Fruit fly (Drosophila melanogaster) whole organism, embryonic: ENCODE measurements around the gene jb.

Experiments
- ATbp ChIP-seq: fragments of 200-800 bp; sonication (Bioruptor generic); optimal IDR thresholded peaks from 2 replicates; lab custom pipeline; 2017; ENCODE audit warnings: missing biosample characterization, mild to moderate bottlenecking, missing genetic modification characterization, missing genetic modification reagents
- Adf1 ChIP-seq: fragments of 200-800 bp; sonication (Bioruptor generic); IDR thresholded peaks from 2 replicates; pipeline ENCODE4 v1.3.6; 2022; ENCODE audit warnings: missing biosample characterization, missing genetic modification characterization
- BEAF-32 ChIP-seq: fragments of 200-800 bp; sonication (Bioruptor generic); optimal IDR thresholded peaks from 3 replicates; lab custom pipeline; 2017; ENCODE audit warnings: missing biosample characterization, missing genetic modification characterization, mild to moderate bottlenecking, moderate library complexity, missing genetic modification reagents
- CG10366 ChIP-seq: fragments of 200-800 bp; sonication (Bioruptor generic); IDR thresholded peaks from 2 replicates; pipeline ENCODE4 v1.3.6; 2022; ENCODE audit warnings: missing biosample characterization, missing genetic modification characterization
- CG11247 ChIP-seq: fragments of 200-800 bp; sonication (Bioruptor generic); IDR thresholded peaks from 2 replicates; pipeline ENCODE4 v1.3.6; 2022; ENCODE audit warnings: missing biosample characterization, missing genetic modification characterization
- CG12219 ChIP-seq: fragments of 200-800 bp; sonication (Bioruptor generic); optimal IDR thresholded peaks from 3 replicates; lab custom pipeline; 2018; ENCODE audit warnings: missing biosample characterization, mild to moderate bottlenecking, missing genetic modification characterization
- CG1233 ChIP-seq: fragments of 200-800 bp; sonication (Bioruptor generic); optimal IDR thresholded peaks from 4 replicates; lab custom pipeline; 2018; ENCODE audit warnings: missing biosample characterization, mild to moderate bottlenecking, missing genetic modification characterization
- CG14441 ChIP-seq: fragments of 200-800 bp; sonication (Bioruptor generic); IDR thresholded peaks from 2 replicates; pipeline ENCODE4 v1.3.6; 2022; ENCODE audit warnings: missing biosample characterization, missing genetic modification characterization
- CG15514 ChIP-seq: fragments of 200-800 bp; sonication (Bioruptor generic); optimal IDR thresholded peaks from 3 replicates; lab custom pipeline; 2017; ENCODE audit warnings: missing biosample characterization, missing genetic modification characterization, mild to moderate bottlenecking, moderate library complexity, missing genetic modification reagents
- CG1603 ChIP-seq: fragments of 200-800 bp; sonication (Bioruptor generic); optimal IDR thresholded peaks from 2 replicates; lab custom pipeline; 2019; ENCODE audit warnings: missing biosample characterization, mild to moderate bottlenecking, missing genetic modification characterization, moderate library complexity
- CG31388 ChIP-seq: fragments of 200-800 bp; sonication (Bioruptor generic); optimal IDR thresholded peaks from 2 replicates; lab custom pipeline; 2016; ENCODE audit warnings: missing biosample characterization, missing genetic modification characterization
- CG3726 ChIP-seq: fragments of 200-800 bp; sonication (Bioruptor generic); IDR thresholded peaks from 3 replicates; pipeline ENCODE4, ENCODE4 v1.3.6; 2022; ENCODE audit warnings: missing biosample characterization, missing genetic modification characterization
- CG4328 ChIP-seq: fragments of 200-800 bp; sonication (Bioruptor generic); optimal IDR thresholded peaks from 3 replicates; lab custom pipeline; 2017; ENCODE audit warnings: missing biosample characterization, missing genetic modification reagents, missing genetic modification characterization
- CG4854 ChIP-seq: fragments of 200-800 bp; sonication (Bioruptor generic); optimal IDR thresholded peaks from 2 replicates; lab custom pipeline; 2016; ENCODE audit warnings: missing biosample characterization, missing genetic modification characterization, inconsistent platforms
- CG5245 ChIP-seq: fragments of 200-800 bp; sonication (Bioruptor generic); optimal IDR thresholded peaks from 3 replicates; lab custom pipeline; 2016; ENCODE audit warnings: missing biosample characterization, missing genetic modification characterization
- CG6254 ChIP-seq: fragments of 200-800 bp; sonication (Bioruptor generic); optimal IDR thresholded peaks from 3 replicates; lab custom pipeline; 2017; ENCODE audit warnings: mild to moderate bottlenecking, missing biosample characterization, missing genetic modification reagents, missing genetic modification characterization
- CG6854 ChIP-seq: fragments of 200-800 bp; sonication (Bioruptor generic); optimal IDR thresholded peaks from 3 replicates; lab custom pipeline; 2017; ENCODE audit warnings: missing biosample characterization, mild to moderate bottlenecking, missing genetic modification characterization
- CG7745 ChIP-seq: fragments of 200-800 bp; sonication (Bioruptor generic); optimal IDR thresholded peaks from 2 replicates; lab custom pipeline; 2018; ENCODE audit warnings: missing biosample characterization, mild to moderate bottlenecking, missing genetic modification characterization, moderate library complexity
- CG7963 ChIP-seq: fragments of 200-800 bp; sonication (Bioruptor generic); IDR thresholded peaks from 3 replicates; pipeline ENCODE4 v1.3.6; 2022; ENCODE audit warnings: missing biosample characterization, missing genetic modification characterization; ENCODE audit not compliant: partially characterized antibody
- CG8478 ChIP-seq: fragments of >200 bp; optimal IDR thresholded peaks from 2 replicates; lab custom pipeline; 2018
- CkIIα-i1 ChIP-seq: fragments of 200-800 bp; sonication (Bioruptor generic); IDR thresholded peaks from 2 replicates; pipeline ENCODE4 v1.3.6; 2022; ENCODE audit warnings: missing biosample characterization, missing genetic modification characterization
- CoRest ChIP-seq: fragments of 200-800 bp; sonication (Bioruptor generic); optimal IDR thresholded peaks from 3 replicates; lab custom pipeline; 2018; ENCODE audit warnings: missing biosample characterization, mild to moderate bottlenecking, missing genetic modification characterization, moderate library complexity
- Dip3 ChIP-seq: fragments of 200-800 bp; sonication (Bioruptor generic); optimal IDR thresholded peaks from 3 replicates; lab custom pipeline; 2016; ENCODE audit warnings: missing biosample characterization, missing genetic modification characterization
- Doc2 ChIP-seq: fragments of 200-800 bp; sonication (Bioruptor generic); IDR thresholded peaks from 2 replicates; pipeline ENCODE4 v1.3.6; 2022; ENCODE audit warnings: missing biosample characterization, missing genetic modification characterization
- E2f2 ChIP-seq: fragments of 200-800 bp; sonication (Bioruptor generic); IDR thresholded peaks from 2 replicates; pipeline ENCODE4 v1.3.6; 2022; ENCODE audit warnings: missing biosample characterization, missing genetic modification characterization
- HLH3B ChIP-seq: fragments of 200-800 bp; sonication (Bioruptor generic); IDR thresholded peaks from 2 replicates; pipeline ENCODE4 v1.3.6; 2022; ENCODE audit warnings: missing biosample characterization, missing genetic modification characterization
- HmgD ChIP-seq: fragments of 200-800 bp; sonication (Bioruptor generic); optimal IDR thresholded peaks from 3 replicates; lab custom pipeline; 2016; ENCODE audit warnings: missing biosample characterization, missing genetic modification characterization
- Med ChIP-seq: fragments of 200-800 bp; sonication (Bioruptor generic); peaks from one replicate; lab custom pipeline; 2016; ENCODE audit warnings: missing biosample characterization, missing genetic modification characterization, mild to moderate bottlenecking, inconsistent platforms, moderate library complexity
- NK7.1 ChIP-seq: fragments of 200-800 bp; sonication (Bioruptor generic); optimal IDR thresholded peaks from 3 replicates; lab custom pipeline; 2016; ENCODE audit warnings: missing biosample characterization, missing genetic modification characterization
- Nf-YC ChIP-seq: fragments of 200-800 bp; optimal IDR thresholded peaks from 3 replicates; lab custom pipeline; 2019; ENCODE audit warnings: missing biosample characterization, mild to moderate bottlenecking, missing genetic modification characterization, moderate library complexity
- Oli ChIP-seq: fragments of 200-800 bp; sonication (Bioruptor generic); optimal IDR thresholded peaks from 2 replicates; lab custom pipeline; 2018; ENCODE audit warnings: missing biosample characterization, mild to moderate bottlenecking, missing genetic modification characterization, moderate library complexity
- Pdp1 ChIP-seq, 2 experiments: fragments of 200-800 bp; sonication (Bioruptor generic); optimal IDR thresholded peaks; 3 replicates each; lab custom pipeline; 2016; ENCODE audit warnings: missing biosample characterization in 2 of 2, missing genetic modification characterization in 2 of 2, mild to moderate bottlenecking in 1 of 2, moderate library complexity in 1 of 2
- Poxn ChIP-seq: fragments of 200-800 bp; sonication (Bioruptor generic); IDR thresholded peaks from 2 replicates; pipeline ENCODE4 v1.3.6; 2022; ENCODE audit warnings: missing biosample characterization, missing genetic modification characterization
- Stat92E ChIP-seq, 3 experiments: fragments of >200 bp in 2 of 3; fragments of 200-800 bp in 1 of 3; sonication (Bioruptor generic) in 1 of 3; optimal IDR thresholded peaks; 2 replicates each; lab custom pipeline; 2017 to 2019; ENCODE audit warnings: missing biosample characterization in 3 of 3, missing genetic modification characterization in 3 of 3, mild to moderate bottlenecking in 1 of 3, moderate library complexity in 1 of 3
- ase ChIP-seq: fragments of 200-800 bp; sonication (Bioruptor generic); IDR thresholded peaks from 3 replicates; pipeline ENCODE4 v1.3.6; 2022; ENCODE audit warnings: missing biosample characterization, missing genetic modification characterization
- corto ChIP-seq: fragments of 200-800 bp; sonication (Bioruptor generic); optimal IDR thresholded peaks from 2 replicates; lab custom pipeline; 2016; ENCODE audit warnings: missing biosample characterization, mild to moderate bottlenecking, missing genetic modification characterization, moderate library complexity
- crp ChIP-seq, 2 experiments: fragments of 200-800 bp; sonication (Bioruptor generic); optimal IDR thresholded peaks; 2 replicates in 1 of 2; 3 replicates in 1 of 2; lab custom pipeline; 2017; ENCODE audit warnings: missing biosample characterization in 2 of 2, missing genetic modification characterization in 2 of 2, mild to moderate bottlenecking in 1 of 2, moderate library complexity in 1 of 2
- eve ChIP-seq, 2 experiments: fragments of >200 bp; optimal IDR thresholded peaks; 2 replicates each; lab custom pipeline; 2017; ENCODE audit warnings: missing biosample characterization in 2 of 2, missing genetic modification characterization in 2 of 2
- fru ChIP-seq: fragments of >200 bp; optimal IDR thresholded peaks from 2 replicates; lab custom pipeline; 2017
- fu2 ChIP-seq: fragments of 200-800 bp; sonication (Bioruptor generic); optimal IDR thresholded peaks from 2 replicates; lab custom pipeline; 2016; ENCODE audit warnings: missing biosample characterization, missing genetic modification characterization
- ind ChIP-seq: fragments of 200-800 bp; sonication (Bioruptor generic); optimal IDR thresholded peaks from 3 replicates; lab custom pipeline; 2016; ENCODE audit warnings: missing biosample characterization, missing genetic modification characterization
- knrl ChIP-seq: fragments of 200-800 bp; sonication (Bioruptor generic); IDR thresholded peaks from 3 replicates; pipeline ENCODE4 v1.3.6; 2022; ENCODE audit warnings: missing biosample characterization, missing genetic modification characterization; ENCODE audit not compliant: partially characterized antibody
- pho ChIP-seq: fragments of 200-800 bp; sonication (Bioruptor generic); optimal IDR thresholded peaks from 2 replicates; lab custom pipeline; 2016; ENCODE audit warnings: missing biosample characterization, missing genetic modification characterization
- pnt ChIP-seq: fragments of 200-800 bp; sonication (Bioruptor generic); optimal IDR thresholded peaks from 3 replicates; lab custom pipeline; 2016; ENCODE audit warnings: missing biosample characterization, missing genetic modification characterization
- pzg ChIP-seq: fragments of 200-800 bp; sonication (Bioruptor generic); optimal IDR thresholded peaks from 3 replicates; lab custom pipeline; 2018; ENCODE audit warnings: missing biosample characterization, mild to moderate bottlenecking, missing genetic modification characterization, moderate library complexity
- sd ChIP-seq: fragments of 200-800 bp; sonication (Bioruptor generic); optimal IDR thresholded peaks from 3 replicates; lab custom pipeline; 2018; ENCODE audit warnings: missing biosample characterization, mild to moderate bottlenecking, missing genetic modification characterization, moderate library complexity
- sens ChIP-seq: fragments of 200-800 bp; sonication (Bioruptor generic); peaks from one replicate; lab custom pipeline; 2016; ENCODE audit warnings: missing biosample characterization, missing genetic modification characterization
- sima ChIP-seq: fragments of 200-800 bp; sonication (Bioruptor generic); optimal IDR thresholded peaks from 2 replicates; lab custom pipeline; 2016; ENCODE audit warnings: missing biosample characterization, missing genetic modification characterization
- sisA ChIP-seq: fragments of 200-800 bp; sonication (Bioruptor generic); IDR thresholded peaks from 2 replicates; pipeline ENCODE4 v1.3.6; 2022; ENCODE audit warnings: missing biosample characterization, missing genetic modification characterization
- so ChIP-seq: fragments of 200-800 bp; sonication (Bioruptor generic); IDR thresholded peaks from 3 replicates; pipeline ENCODE4 v1.3.6; 2022; ENCODE audit warnings: missing biosample characterization, missing genetic modification characterization
- ssp ChIP-seq: fragments of 200-800 bp; sonication (Bioruptor generic); IDR thresholded peaks from 2 replicates; pipeline ENCODE4 v1.3.6; 2022; ENCODE audit warnings: missing biosample characterization, missing genetic modification characterization
- stc ChIP-seq: fragments of 200-800 bp; sonication (Bioruptor generic); IDR thresholded peaks from 2 replicates; pipeline ENCODE4 v1.3.6; 2022; ENCODE audit warnings: missing biosample characterization, missing genetic modification characterization
- sug ChIP-seq: fragments of 200-800 bp; optimal IDR thresholded peaks from 2 replicates; lab custom pipeline; 2019; ENCODE audit warnings: missing biosample characterization, mild to moderate bottlenecking, missing genetic modification characterization, moderate library complexity

jb gene

dm6 chrX:20391230-20391629 is 624 bp upstream of the jb start (continued):
- TF ChIP-seq pho (GFP tag; lab: Kevin White, UChicago) (no peak), CG4328 (GFP tag; lab: Kevin White, UChicago) (no peak), CG15514 (GFP tag; lab: Kevin White, UChicago) (peak; percentile 7), sd (tag; lab: Kevin White, UChicago) (peak; percentile 43), eve (GFP tag; optimal IDR thresholded peaks at IDR 0.05; lab: Kevin White, UChicago) (no peak), stc (GFP tag; lab: Robert Waterston, UW) (no peak), CG8478 (lab: Kevin White, UChicago) (no peak), ind (GFP tag; lab: Kevin White, UChicago) (no peak), CG10366 (no peak), crp (GFP tag; optimal IDR thresholded peaks at IDR 0.05; lab: Kevin White, UChicago) (peak in 1 of 2 experiments; percentile 74), CG6854 (GFP tag; lab: Kevin White, UChicago) (no peak), Adf1 (GFP tag; lab: Robert Waterston, UW) (no peak), CG4854 (no peak), CG7963 (GFP tag; lab: Robert Waterston, UW) (no peak), so (GFP tag; lab: Robert Waterston, UW) (no peak), BEAF-32 (GFP tag; lab: Kevin White, UChicago) (peak; percentile 39), Nf-YC (tag; lab: Kevin White, UChicago) (no peak), Poxn (GFP tag; lab: Robert Waterston, UW) (no peak), ssp (GFP tag; lab: Robert Waterston, UW) (no peak), Dip3 (GFP tag; lab: Kevin White, UChicago) (no peak), HmgD (GFP tag; lab: Kevin White, UChicago) (peak; percentile 11), NK7.1 (GFP tag; lab: Kevin White, UChicago) (no peak), CG1603 (tag; lab: Kevin White, UChicago) (peak; percentile 78), ase (GFP tag; lab: Robert Waterston, UW) (no peak), Med (no peak), CG11247 (GFP tag; lab: Robert Waterston, UW) (no peak), CoRest (tag; lab: Kevin White, UChicago) (no peak), sug (tag; lab: Kevin White, UChicago) (peak; percentile 7), CG12219 (no peak), pzg (GFP tag; lab: Kevin White, UChicago) (peak; percentile 75), corto (GFP tag; lab: Kevin White, UChicago) (no peak), Oli (tag; lab: Kevin White, UChicago) (no peak), sisA (GFP tag; lab: Robert Waterston, UW) (no peak), Doc2 (no peak), CG14441 (GFP tag; lab: Robert Waterston, UW) (no peak), Pdp1 (GFP tag; optimal IDR thresholded peaks at IDR 0.05; lab: Kevin White, UChicago) (no peak), HLH3B (GFP tag; lab: Robert Waterston, UW) (no peak), sima (no peak), CG7745 (tag; lab: Kevin White, UChicago) (no peak), CG3726 (GFP tag; lab: Robert Waterston, UW) (no peak), CkIIα-i1 (no peak), ATbp (GFP tag; lab: Kevin White, UChicago) (no peak), fu2 (no peak), CG31388 (GFP tag; lab: Kevin White, UChicago) (no peak), CG1233 (no peak), Stat92E (GFP tag; optimal IDR thresholded peaks at IDR 0.05; lab: Kevin White, UChicago) (no peak), sens (peak; percentile 9), CG5245 (GFP tag; lab: Kevin White, UChicago) (no peak), fru (lab: Kevin White, UChicago) (no peak), E2f2 (peak; percentile 42), pnt (GFP tag; lab: Kevin White, UChicago) (no peak), CG6254 (GFP tag; lab: Kevin White, UChicago) (no peak), knrl (GFP tag; lab: Robert Waterston, UW) (peak; percentile 28; the same call in 1 of the 3 replicates)
